Worm (Caenorhabditis elegans) whole organism, dauer: ENCODE measurements around the gene F16B4.7.

ENCODE experiments used
- unc-62 ChIP-seq: sonication (generic microtip); optimal IDR thresholded peaks from 2 replicates; lab custom pipeline; 2017; ENCODE audit warnings: missing biosample characterization, missing genetic modification reagents, missing genetic modification characterization

F16B4.7 gene

ce11 chrV:1624340-1624739 lies 38.8 kb downstream of the F16B4.7 start, which contains the start of gene nhr-110:
TSS of gene nhr-110 (minus strand) at chrV:1624440.
- no peak for TF ChIP-seq unc-62 (GFP tag; lab: Kevin White, UChicago)

ce11 chrV:1626720-1627119 lies 41.2 kb downstream of the F16B4.7 start, which contains the start of gene nhr-237:
TSS of gene nhr-237 (minus strand) at chrV:1626820.
- TF ChIP-seq unc-62 (GFP tag; lab: Kevin White, UChicago) = no peak

- no peak for TF ChIP-seq unc-62 (GFP tag; lab: Kevin White, UChicago)
These were observed 41.8 kb downstream of the F16B4.7 start for ce11 chrV:1627269-1627668.

- no peak for TF ChIP-seq unc-62 (GFP tag; lab: Kevin White, UChicago)
These were observed 43.8 kb downstream of the F16B4.7 start, which contains the start of gene nhr-238 for ce11 chrV:1629329-1629728. TSS of gene nhr-238 (minus strand) at chrV:1629432.

- TF ChIP-seq unc-62 (GFP tag; lab: Kevin White, UChicago) = no peak
These were observed 45.6 kb downstream of the F16B4.7 start, which contains the start of gene Y46H3D.8 for ce11 chrV:1631148-1631547. TSS of gene Y46H3D.8 (minus strand) at chrV:1631248.

- TF ChIP-seq unc-62 (GFP tag; lab: Kevin White, UChicago) = no peak
These were observed 46.2 kb downstream of the F16B4.7 start, which contains the start of gene irld-17 for ce11 chrV:1631717-1632116. TSS of gene irld-17 (plus strand) at chrV:1632017.
